Worm (Caenorhabditis elegans) whole organism, late embryonic: ENCODE results near the gene R03G8.3.

Source experiments
- C08G9.2 ChIP-seq: sonication (generic microtip); optimal IDR thresholded peaks from 2 replicates; lab custom pipeline; 2016; ENCODE audit warnings: mild to moderate bottlenecking, missing genetic modification characterization, moderate library complexity, missing compliant biosample characterization
- C38D4.7 ChIP-seq: fragments of 200-800 bp; sonication (Bioruptor generic); optimal IDR thresholded peaks from 2 replicates; lab custom pipeline; 2018; ENCODE audit warnings: mild to moderate bottlenecking, missing genetic modification characterization, moderate library complexity, missing compliant biosample characterization
- F13H6.1 ChIP-seq: sonication (generic microtip); optimal IDR thresholded peaks from 2 replicates; lab custom pipeline; 2016; ENCODE audit warnings: missing genetic modification characterization, missing compliant biosample characterization
- K02D7.2 ChIP-seq: sonication (generic microtip); optimal IDR thresholded peaks from 2 replicates; lab custom pipeline; 2017; ENCODE audit warnings: mild to moderate bottlenecking, missing genetic modification characterization, missing compliant biosample characterization
- K09A11.1 ChIP-seq: sonication (generic microtip); optimal IDR thresholded peaks from 2 replicates; lab custom pipeline; 2017; ENCODE audit warnings: antibody characterized with exemption, mild to moderate bottlenecking, missing genetic modification characterization, missing compliant biosample characterization; ENCODE audit not compliant: insufficient read depth
- T23F11.4 ChIP-seq: fragments of 200-800 bp; sonication (Bioruptor generic); optimal IDR thresholded peaks from 2 replicates; lab custom pipeline; 2018; ENCODE audit warnings: mild to moderate bottlenecking, missing genetic modification characterization, missing compliant biosample characterization
- Y22D7AL.16 ChIP-seq: sonication (generic microtip); optimal IDR thresholded peaks from 2 replicates; lab custom pipeline; 2016; ENCODE audit warnings: missing genetic modification characterization, missing compliant biosample characterization
- ceh-14 ChIP-seq: sonication (generic microtip); optimal IDR thresholded peaks from 2 replicates; lab custom pipeline; 2016; ENCODE audit warnings: missing genotype, missing genetic modification characterization, missing compliant biosample characterization
- ceh-18 ChIP-seq: sonication (generic microtip); optimal IDR thresholded peaks from 2 replicates; lab custom pipeline; 2016; ENCODE audit warnings: missing genetic modification characterization, missing compliant biosample characterization
- ceh-19 ChIP-seq: fragments of 200-800 bp; sonication (Bioruptor generic); optimal IDR thresholded peaks from 2 replicates; lab custom pipeline; 2018; ENCODE audit warnings: mild to moderate bottlenecking, missing genetic modification characterization, missing compliant biosample characterization
- ceh-2 ChIP-seq: sonication (generic microtip); optimal IDR thresholded peaks from 2 replicates; lab custom pipeline; 2016; ENCODE audit warnings: missing genotype, missing genetic modification characterization, missing compliant biosample characterization
- ceh-24 ChIP-seq: sonication (generic microtip); optimal IDR thresholded peaks from 2 replicates; lab custom pipeline; 2016; ENCODE audit warnings: mild to moderate bottlenecking, missing genetic modification characterization, missing compliant biosample characterization
- ceh-34 ChIP-seq: sonication (generic microtip); optimal IDR thresholded peaks from 2 replicates; lab custom pipeline; 2016; ENCODE audit warnings: mild to moderate bottlenecking, missing genetic modification characterization, missing compliant biosample characterization
- ceh-45 ChIP-seq: fragments of 200-800 bp; sonication (Bioruptor generic); IDR thresholded peaks from 2 replicates; pipeline ENCODE4 v1.3.6; 2022; ENCODE audit warnings: missing genetic modification reagents, missing genetic modification characterization, missing compliant biosample characterization
- ceh-48 ChIP-seq: sonication (generic microtip); optimal IDR thresholded peaks from 2 replicates; lab custom pipeline; 2016; ENCODE audit warnings: missing genetic modification characterization, inconsistent platforms, missing compliant biosample characterization
- ceh-6 ChIP-seq: fragments of 200-800 bp; sonication (Bioruptor generic); optimal IDR thresholded peaks from 2 replicates; lab custom pipeline; 2018; ENCODE audit warnings: mild to moderate bottlenecking, missing genetic modification characterization, missing compliant biosample characterization
- dmd-4 ChIP-seq: sonication (generic microtip); optimal IDR thresholded peaks from 2 replicates; lab custom pipeline; 2016; ENCODE audit warnings: borderline replicate concordance, missing genetic modification characterization, missing compliant biosample characterization
- dve-1 ChIP-seq: sonication (generic microtip); optimal IDR thresholded peaks from 2 replicates; lab custom pipeline; 2017; ENCODE audit warnings: antibody characterized with exemption, mild to moderate bottlenecking, missing genetic modification characterization, missing compliant biosample characterization
- elt-2 ChIP-seq: sonication (generic microtip); optimal IDR thresholded peaks from 2 replicates; lab custom pipeline; 2016; ENCODE audit warnings: missing genetic modification reagents, missing genetic modification characterization, missing compliant biosample characterization
- elt-4 ChIP-seq: sonication (generic microtip); optimal IDR thresholded peaks from 2 replicates; lab custom pipeline; 2016; ENCODE audit warnings: missing genetic modification characterization, missing compliant biosample characterization
- ets-4 ChIP-seq: sonication (generic microtip); optimal IDR thresholded peaks from 2 replicates; lab custom pipeline; 2016; ENCODE audit warnings: missing genetic modification characterization, missing compliant biosample characterization
- eyg-1 ChIP-seq: sonication (generic microtip); optimal IDR thresholded peaks from 2 replicates; lab custom pipeline; 2016; ENCODE audit warnings: missing genotype, missing genetic modification characterization, missing compliant biosample characterization
- fax-1 ChIP-seq: sonication (generic microtip); optimal IDR thresholded peaks from 2 replicates; lab custom pipeline; 2016; ENCODE audit warnings: missing genotype, missing genetic modification characterization, missing compliant biosample characterization
- fkh-6 ChIP-seq: sonication (generic microtip); optimal IDR thresholded peaks from 2 replicates; lab custom pipeline; 2016; ENCODE audit warnings: missing genetic modification characterization, missing compliant biosample characterization
- gmeb-2 ChIP-seq: sonication (generic microtip); optimal IDR thresholded peaks from 2 replicates; lab custom pipeline; 2016; ENCODE audit warnings: missing genetic modification characterization, inconsistent platforms, missing compliant biosample characterization
- hlh-13 ChIP-seq: fragments of 200-800 bp; sonication (Bioruptor generic); optimal IDR thresholded peaks from 2 replicates; lab custom pipeline; 2018; ENCODE audit warnings: mild to moderate bottlenecking, missing genetic modification characterization, missing compliant biosample characterization
- hlh-15 ChIP-seq: sonication (generic microtip); optimal IDR thresholded peaks from 2 replicates; lab custom pipeline; 2016; ENCODE audit warnings: missing genetic modification characterization, missing compliant biosample characterization
- hlh-30 ChIP-seq: sonication (generic microtip); optimal IDR thresholded peaks from 2 replicates; lab custom pipeline; 2017; ENCODE audit warnings: antibody characterized with exemption, missing genetic modification characterization, missing compliant biosample characterization; ENCODE audit not compliant: insufficient read depth
- hlh-6 ChIP-seq: sonication (generic microtip); optimal IDR thresholded peaks from 2 replicates; lab custom pipeline; 2016; ENCODE audit warnings: missing genotype, missing genetic modification characterization, missing compliant biosample characterization
- lin-11 ChIP-seq: fragments of 200-800 bp; sonication (Bioruptor generic); optimal IDR thresholded peaks from 2 replicates; lab custom pipeline; 2018; ENCODE audit warnings: mild to moderate bottlenecking, missing genetic modification characterization, missing compliant biosample characterization
- npax-4 ChIP-seq: sonication (generic microtip); optimal IDR thresholded peaks from 2 replicates; lab custom pipeline; 2016; ENCODE audit warnings: missing genetic modification characterization, missing compliant biosample characterization
- pag-3 ChIP-seq: sonication (generic microtip); optimal IDR thresholded peaks from 2 replicates; lab custom pipeline; 2016; ENCODE audit warnings: missing compliant biosample characterization, missing genetic modification characterization, borderline replicate concordance
- pat-9 ChIP-seq: fragments of 200-800 bp; sonication (Bioruptor generic); optimal IDR thresholded peaks from 2 replicates; lab custom pipeline; 2018; ENCODE audit warnings: mild to moderate bottlenecking, missing genetic modification characterization, moderate library complexity, missing compliant biosample characterization
- pax-1 ChIP-seq: fragments of 150-350 bp; optimal IDR thresholded peaks from 2 replicates; lab custom pipeline; 2014; ENCODE audit warnings: missing biosample characterization, missing genetic modification characterization
- pha-2 ChIP-seq: sonication (generic microtip); optimal IDR thresholded peaks from 2 replicates; lab custom pipeline; 2017; ENCODE audit warnings: mild to moderate bottlenecking, missing genetic modification characterization, missing compliant biosample characterization
- pha-4 ChIP-seq: fragments of 150-350 bp; optimal IDR thresholded peaks from 2 replicates; lab custom pipeline; 2018; ENCODE audit warnings: missing biosample characterization, missing genetic modification reagents, missing genetic modification characterization
- pros-1 ChIP-seq: fragments of 150-350 bp; optimal IDR thresholded peaks from 2 replicates; lab custom pipeline; 2014; ENCODE audit warnings: missing biosample characterization, missing genetic modification reagents, missing genetic modification characterization
- rnt-1 ChIP-seq: sonication (generic microtip); optimal IDR thresholded peaks from 2 replicates; lab custom pipeline; 2016; ENCODE audit warnings: missing genetic modification characterization, missing compliant biosample characterization
- sox-4 ChIP-seq: sonication (generic microtip); optimal IDR thresholded peaks from 2 replicates; lab custom pipeline; 2017; ENCODE audit warnings: mild to moderate bottlenecking, missing genetic modification characterization, inconsistent platforms, missing compliant biosample characterization
- syd-9 ChIP-seq: sonication (generic microtip); optimal IDR thresholded peaks from 2 replicates; lab custom pipeline; 2016; ENCODE audit warnings: mild to moderate bottlenecking, missing genetic modification characterization, moderate library complexity, missing compliant biosample characterization
- tbx-2 ChIP-seq: sonication (generic microtip); optimal IDR thresholded peaks from 2 replicates; lab custom pipeline; 2016; ENCODE audit warnings: missing genetic modification characterization, missing compliant biosample characterization
- tbx-7 ChIP-seq: sonication (generic microtip); optimal IDR thresholded peaks from 2 replicates; lab custom pipeline; 2016; ENCODE audit warnings: missing genotype, missing genetic modification characterization, missing compliant biosample characterization
- ttx-3 ChIP-seq: sonication (generic microtip); optimal IDR thresholded peaks from 2 replicates; lab custom pipeline; 2016; ENCODE audit warnings: missing genetic modification reagents, missing genetic modification characterization, missing compliant biosample characterization
- unc-42 ChIP-seq: sonication (generic microtip); optimal IDR thresholded peaks from 2 replicates; lab custom pipeline; 2016; ENCODE audit warnings: missing genotype, missing genetic modification characterization, missing compliant biosample characterization
- unc-55 ChIP-seq: sonication (generic microtip); optimal IDR thresholded peaks from 2 replicates; lab custom pipeline; 2017; ENCODE audit warnings: missing biosample characterization, missing genetic modification reagents, missing genetic modification characterization
- unc-86 ChIP-seq: sonication (generic microtip); optimal IDR thresholded peaks from 2 replicates; lab custom pipeline; 2016; ENCODE audit warnings: missing genetic modification characterization, missing compliant biosample characterization
- zip-5 ChIP-seq: sonication (generic microtip); optimal IDR thresholded peaks from 2 replicates; lab custom pipeline; 2016; ENCODE audit warnings: missing genetic modification characterization, missing compliant biosample characterization
- ztf-16 ChIP-seq: sonication (generic microtip); optimal IDR thresholded peaks from 2 replicates; lab custom pipeline; 2017; ENCODE audit warnings: missing genetic modification characterization, missing compliant biosample characterization

The R03G8.3 gene

ce11 chrX:13090665-13091064 is at the start of gene R03G8.3:
Gene R03G8.3, plus strand, starts transcription at chrX:13090965.
- TF ChIP-seq ceh-14, result no peak
- no peak for TF ChIP-seq ceh-6 (GFP tag; lab: Kevin White, UChicago)
- TF ChIP-seq pros-1 (tag; lab: Kevin White, UChicago), result no peak
- TF ChIP-seq unc-86 (tag; lab: Kevin White, UChicago), result no peak
- no peak for TF ChIP-seq fax-1 (tag; lab: Kevin White, UChicago)
- TF ChIP-seq pag-3 (tag; lab: Kevin White, UChicago), result no peak
- no peak for TF ChIP-seq sox-4
- no peak for TF ChIP-seq pha-4
- TF ChIP-seq syd-9 (tag; lab: Kevin White, UChicago), result no peak
- TF ChIP-seq pax-1 (tag; lab: Kevin White, UChicago), result no peak
- TF ChIP-seq Y22D7AL.16, result no peak
- no peak for TF ChIP-seq tbx-2 (tag; lab: Kevin White, UChicago)
- TF ChIP-seq ceh-24 (tag; lab: Kevin White, UChicago), result no peak
- no peak for TF ChIP-seq ceh-34 (tag; lab: Kevin White, UChicago)
- TF ChIP-seq hlh-13 (GFP tag; lab: Kevin White, UChicago), result no peak
- TF ChIP-seq gmeb-2 (tag; lab: Kevin White, UChicago), result no peak
- no peak for TF ChIP-seq F13H6.1 (tag; lab: Kevin White, UChicago)

ce11 chrX:13041830-13042229 is 48.9 kb upstream of the R03G8.3 start:
- TF ChIP-seq ceh-2 (no peak), gmeb-2 (tag; lab: Kevin White, UChicago) (no peak)

- TF ChIP-seq lin-11 (tag; lab: Kevin White, UChicago) (peak; percentile 82), C08G9.2 (tag; lab: Kevin White, UChicago) (peak; percentile 72), unc-42 (tag; lab: Kevin White, UChicago) (peak; percentile 72), hlh-30 (peak; percentile 36), ceh-45 (GFP tag; lab: Robert Waterston, UW) (peak; percentile 97), elt-4 (tag; lab: Kevin White, UChicago) (peak; percentile 42), tbx-7 (tag; lab: Kevin White, UChicago) (peak; percentile 36), pros-1 (tag; lab: Kevin White, UChicago) (peak; percentile 52), ttx-3 (tag; lab: Kevin White, UChicago) (peak; percentile 88), ceh-6 (GFP tag; lab: Kevin White, UChicago) (peak; percentile 88), ceh-48 (tag; lab: Kevin White, UChicago) (peak; percentile 79), elt-2 (tag; lab: Kevin White, UChicago) (peak; percentile 87), pha-2 (peak; percentile 87), ets-4 (tag; lab: Kevin White, UChicago) (peak; percentile 74), ceh-19 (GFP tag; lab: Kevin White, UChicago) (peak; percentile 94), ztf-16 (tag; lab: Kevin White, UChicago) (peak; percentile 83), K02D7.2 (tag; lab: Kevin White, UChicago) (peak; percentile 60), dmd-4 (peak; percentile 93), unc-86 (tag; lab: Kevin White, UChicago) (peak; percentile 79), rnt-1 (tag; lab: Kevin White, UChicago) (peak; percentile 88), zip-5 (tag; lab: Kevin White, UChicago) (peak; percentile 62), pat-9 (tag; lab: Kevin White, UChicago) (peak; percentile 84), K09A11.1 (tag; lab: Kevin White, UChicago) (peak; percentile 76), pax-1 (tag; lab: Kevin White, UChicago) (peak; percentile 46), hlh-6 (tag; lab: Kevin White, UChicago) (peak; percentile 96), fkh-6 (peak; percentile 86), C38D4.7 (GFP tag; lab: Kevin White, UChicago) (peak; percentile 89), ceh-18 (tag; lab: Kevin White, UChicago) (peak; percentile 89), T23F11.4 (GFP tag; lab: Kevin White, UChicago) (peak; percentile 89), F13H6.1 (tag; lab: Kevin White, UChicago) (peak; percentile 88), dve-1 (peak; percentile 96), npax-4 (tag; lab: Kevin White, UChicago) (peak; percentile 71), hlh-15 (tag; lab: Kevin White, UChicago) (peak; percentile 42), eyg-1 (tag; lab: Kevin White, UChicago) (peak; percentile 81), ceh-14 (peak; percentile 96), gmeb-2 (tag; lab: Kevin White, UChicago) (peak; percentile 94), unc-55 (peak; percentile 13)
Observed at ce11 chrX:13046324-13046723, 44.4 kb upstream of the R03G8.3 start.
